Fruit fly (Drosophila melanogaster): ENCODE data around the gene TfIIA-L.

The TfIIA-L gene

dm6 chr3R:27281022-27281810 lies 30.3 kb downstream of the TfIIA-L start (continued):
- TF ChIP-seq Poxn (GFP tag; IDR thresholded peaks at IDR 0.05) (peak; percentile 88), ato (GFP tag; IDR thresholded peaks at IDR 0.05; ENCODE audit: partially characterized antibody) (0 out of 2 replicates have a peak, but pooled peaks have one; percentile 12), CG7745 (tag; optimal IDR thresholded peaks at IDR 0.05) (no peak), CG7839 (tag; optimal IDR thresholded peaks at IDR 0.05) (peak; percentile 97), row (GFP tag; IDR thresholded peaks at IDR 0.05) (peak; percentile 97), ap (GFP tag; IDR thresholded peaks at IDR 0.05) (peak; percentile 94), Dip3 (GFP tag; optimal IDR thresholded peaks at IDR 0.05) (peak; percentile 94), D19B (GFP tag; optimal IDR thresholded peaks at IDR 0.05) (peak; percentile 92), CG17385 (GFP tag; optimal IDR thresholded peaks at IDR 0.05) (peak; percentile 91), mirr (GFP tag; optimal IDR thresholded peaks at IDR 0.05) (peak; percentile 87), oc (tag; optimal IDR thresholded peaks at IDR 0.05) (peak; percentile 95), CG10431 (GFP tag; optimal IDR thresholded peaks at IDR 0.05) (peak; percentile 33), Trl (optimal IDR thresholded peaks at IDR 0.05) (peak; percentile 78 to 92), Trl (GFP tag; optimal IDR thresholded peaks at IDR 0.05) (peak; percentile 94), CG33213 (GFP tag; optimal IDR thresholded peaks at IDR 0.05) (peak; percentile 93), CG8281 (tag; optimal IDR thresholded peaks at IDR 0.05) (peak; percentile 79), hth (optimal IDR thresholded peaks at IDR 0.05) (no peak), ash1 (GFP tag; optimal IDR thresholded peaks at IDR 0.05) (no peak), CG17612 (GFP tag; IDR thresholded peaks at IDR 0.05) (peak; percentile 92), CG2678 (tag; optimal IDR thresholded peaks at IDR 0.05) (peak; percentile 96), CG12236 (GFP tag; optimal IDR thresholded peaks at IDR 0.05) (peak; percentile 82), CG15011 (GFP tag; optimal IDR thresholded peaks at IDR 0.05) (peak; percentile 91), stwl (tag; optimal IDR thresholded peaks at IDR 0.05) (peak; percentile 39), Myb (GFP tag; optimal IDR thresholded peaks at IDR 0.05) (peak; percentile 89), pan (optimal IDR thresholded peaks at IDR 0.05) (no peak), pan (GFP tag; optimal IDR thresholded peaks at IDR 0.05 in 1 of 2, IDR thresholded peaks at IDR 0.05 in 1 of 2) (peak in 1 of 2 experiments; percentile 98), Sin3A (optimal IDR thresholded peaks at IDR 0.05) (no peak), fd96Cb (tag; optimal IDR thresholded peaks at IDR 0.05) (peak; percentile 95), CG17361 (GFP tag; IDR thresholded peaks at IDR 0.05) (peak; percentile 94), dimm (GFP tag; IDR thresholded peaks at IDR 0.05) (peak; percentile 91), CG3065 (GFP tag; optimal IDR thresholded peaks at IDR 0.05) (peak; percentile 85), CG7963 (GFP tag; IDR thresholded peaks at IDR 0.05; ENCODE audit: partially characterized antibody) (peak; percentile 54; the same call in 1 of the 3 replicates), CG43689 (GFP tag; IDR thresholded peaks at IDR 0.05) (peak; percentile 92), GATAe (GFP tag; conservative IDR thresholded peaks at IDR 0.05) (peak; percentile 82), odd (GFP tag; optimal IDR thresholded peaks at IDR 0.05) (peak; percentile 93), Dek (tag; optimal IDR thresholded peaks at IDR 0.05) (peak; percentile 93), corto (GFP tag; optimal IDR thresholded peaks at IDR 0.05) (peak; percentile 80), Mrtf (GFP tag; IDR thresholded peaks at IDR 0.05) (peak; percentile 97), CG2199 (GFP tag; IDR thresholded peaks at IDR 0.05) (peak; percentile 96; the same call in 2 of the 3 replicates), Hand (GFP tag; optimal IDR thresholded peaks at IDR 0.05) (peak; percentile 95), CG6175 (GFP tag; IDR thresholded peaks at IDR 0.05) (peak; percentile 93), pros (GFP tag; optimal IDR thresholded peaks at IDR 0.05) (peak; percentile 96), CG14860 (GFP tag; IDR thresholded peaks at IDR 0.05; ENCODE audit: partially characterized antibody) (peak; percentile 63), Nf-YA (GFP tag; IDR thresholded peaks at IDR 0.05) (peak; percentile 92), ATbp (GFP tag; optimal IDR thresholded peaks at IDR 0.05) (peak; percentile 95), bigmax (GFP tag; optimal IDR thresholded peaks at IDR 0.05) (peak; percentile 68), toy (GFP tag; IDR thresholded peaks at IDR 0.05) (peak; percentile 86)

Data from whole organism, embryonic.